Fruit fly (Drosophila melanogaster) whole organism, embryonic: ENCODE results near the gene CG5715.

Experiments used
- CG10654 ChIP-seq: fragments of 200-800 bp; sonication (Bioruptor generic); optimal IDR thresholded peaks from 2 replicates; lab custom pipeline; 2016; ENCODE audit warnings: missing biosample characterization, missing genetic modification characterization
- CG10959 ChIP-seq: fragments of 200-800 bp; sonication (Bioruptor generic); IDR thresholded peaks from 2 replicates; pipeline ENCODE4 v1.3.6; 2022; ENCODE audit warnings: missing biosample characterization, missing genetic modification characterization
- CG11695 ChIP-seq: fragments of 200-800 bp; sonication (Bioruptor generic); IDR thresholded peaks from 3 replicates; pipeline ENCODE4 v1.3.6; 2022; ENCODE audit warnings: missing biosample characterization, missing genetic modification characterization
- CG11696 ChIP-seq: fragments of 200-800 bp; sonication (Bioruptor generic); IDR thresholded peaks from 2 replicates; pipeline ENCODE4 v1.3.6; 2022; ENCODE audit warnings: missing biosample characterization, missing genetic modification characterization
- CG12391 ChIP-seq: fragments of 200-800 bp; sonication (Bioruptor generic); optimal IDR thresholded peaks from 3 replicates; lab custom pipeline; 2018; ENCODE audit warnings: missing biosample characterization, mild to moderate bottlenecking, missing genetic modification characterization, moderate library complexity
- CG14441 ChIP-seq: fragments of 200-800 bp; sonication (Bioruptor generic); IDR thresholded peaks from 2 replicates; pipeline ENCODE4 v1.3.6; 2022; ENCODE audit warnings: missing biosample characterization, missing genetic modification characterization
- CG14860 ChIP-seq: fragments of 200-800 bp; sonication (Bioruptor generic); IDR thresholded peaks from 3 replicates; pipeline ENCODE4 v1.3.6; 2022; ENCODE audit warnings: missing biosample characterization, missing genetic modification characterization; ENCODE audit not compliant: partially characterized antibody
- CG15269 ChIP-seq: fragments of 200-800 bp; sonication (Bioruptor generic); optimal IDR thresholded peaks from 2 replicates; lab custom pipeline; 2018; ENCODE audit warnings: missing biosample characterization, mild to moderate bottlenecking, missing genetic modification characterization, moderate library complexity
- CG16815 ChIP-seq: fragments of 200-800 bp; sonication (Bioruptor generic); optimal IDR thresholded peaks from 3 replicates; lab custom pipeline; 2017; ENCODE audit warnings: missing biosample characterization, mild to moderate bottlenecking, missing genetic modification characterization
- CG16863 ChIP-seq: fragments of 200-800 bp; sonication (Bioruptor generic); optimal IDR thresholded peaks from 3 replicates; lab custom pipeline; 2016; ENCODE audit warnings: missing biosample characterization, missing genetic modification characterization
- CG17568 ChIP-seq: fragments of 200-800 bp; sonication (Bioruptor generic); optimal IDR thresholded peaks from 2 replicates; lab custom pipeline; 2018; ENCODE audit warnings: missing biosample characterization, mild to moderate bottlenecking, missing genetic modification characterization, moderate library complexity
- CG18764 ChIP-seq: fragments of 200-800 bp; sonication (Bioruptor generic); optimal IDR thresholded peaks from 3 replicates; lab custom pipeline; 2016; ENCODE audit warnings: missing biosample characterization, missing genetic modification characterization
- CG34376 ChIP-seq: fragments of 200-800 bp; sonication (Bioruptor generic); optimal IDR thresholded peaks from 2 replicates; lab custom pipeline; 2018; ENCODE audit warnings: missing biosample characterization, mild to moderate bottlenecking, missing genetic modification characterization
- CG42726 ChIP-seq: fragments of 200-800 bp; sonication (Bioruptor generic); IDR thresholded peaks from 2 replicates; pipeline ENCODE4 v1.3.6; 2022; ENCODE audit warnings: missing biosample characterization, missing genetic modification characterization; ENCODE audit not compliant: partially characterized antibody
- CG4328 ChIP-seq: fragments of 200-800 bp; sonication (Bioruptor generic); optimal IDR thresholded peaks from 3 replicates; lab custom pipeline; 2017; ENCODE audit warnings: missing biosample characterization, missing genetic modification reagents, missing genetic modification characterization
- CG4360 ChIP-seq: fragments of 200-800 bp; sonication (Bioruptor generic); IDR thresholded peaks from 2 replicates; pipeline ENCODE4 v1.3.6; 2022; ENCODE audit warnings: missing biosample characterization, missing genetic modification characterization
- CG4730 ChIP-seq: fragments of 200-800 bp; sonication (Bioruptor generic); IDR thresholded peaks from 2 replicates; pipeline ENCODE4 v1.3.6; 2022; ENCODE audit warnings: missing biosample characterization, missing genetic modification characterization
- CG4854 ChIP-seq: fragments of 200-800 bp; sonication (Bioruptor generic); optimal IDR thresholded peaks from 2 replicates; lab custom pipeline; 2016; ENCODE audit warnings: missing biosample characterization, missing genetic modification characterization, inconsistent platforms
- CG5245 ChIP-seq: fragments of 200-800 bp; sonication (Bioruptor generic); optimal IDR thresholded peaks from 3 replicates; lab custom pipeline; 2016; ENCODE audit warnings: missing biosample characterization, missing genetic modification characterization
- CG7963 ChIP-seq: fragments of 200-800 bp; sonication (Bioruptor generic); IDR thresholded peaks from 3 replicates; pipeline ENCODE4 v1.3.6; 2022; ENCODE audit warnings: missing biosample characterization, missing genetic modification characterization; ENCODE audit not compliant: partially characterized antibody
- CG8924 ChIP-seq: fragments of 200-800 bp; optimal IDR thresholded peaks from 3 replicates; lab custom pipeline; 2019; ENCODE audit warnings: missing biosample characterization, mild to moderate bottlenecking, missing genetic modification characterization, moderate library complexity
- CTCF ChIP-seq: fragments of 200-800 bp; sonication (Bioruptor generic); optimal IDR thresholded peaks from 2 replicates; lab custom pipeline; 2017; ENCODE audit warnings: missing biosample characterization, mild to moderate bottlenecking, missing genetic modification characterization, moderate library complexity
- Doc3 ChIP-seq: fragments of 200-800 bp; sonication (Bioruptor generic); IDR thresholded peaks from 3 replicates; pipeline ENCODE4 v1.3.6; 2022; ENCODE audit warnings: missing biosample characterization, missing genetic modification characterization; ENCODE audit not compliant: partially characterized antibody
- E2f1 ChIP-seq: fragments of 200-800 bp; sonication (Bioruptor generic); IDR thresholded peaks from 2 replicates; pipeline ENCODE4 v1.3.6; 2022; ENCODE audit warnings: missing biosample characterization, missing genetic modification characterization
- H15 ChIP-seq: fragments of 200-800 bp; sonication (Bioruptor generic); IDR thresholded peaks from 3 replicates; pipeline ENCODE4 v1.3.6; 2022; ENCODE audit warnings: missing biosample characterization, missing genetic modification characterization
- HLH4C ChIP-seq: fragments of 200-800 bp; sonication (Bioruptor generic); IDR thresholded peaks from 3 replicates; pipeline ENCODE4 v1.3.6; 2022; ENCODE audit warnings: missing biosample characterization, missing genetic modification characterization; ENCODE audit not compliant: partially characterized antibody
- Hr3 ChIP-seq: fragments of 200-800 bp; sonication (Bioruptor generic); optimal IDR thresholded peaks from 3 replicates; lab custom pipeline; 2016; ENCODE audit warnings: missing biosample characterization, missing genetic modification characterization
- Hr51 ChIP-seq, 2 experiments: fragments of 200-800 bp; sonication (Bioruptor generic); optimal IDR thresholded peaks; 2 replicates in 1 of 2; 3 replicates in 1 of 2; lab custom pipeline; 2016 to 2018; ENCODE audit warnings: missing biosample characterization in 2 of 2, missing genetic modification characterization in 2 of 2, mild to moderate bottlenecking in 1 of 2, moderate library complexity in 1 of 2
- Hsf ChIP-seq: fragments of 200-800 bp; sonication (Bioruptor generic); optimal IDR thresholded peaks from 3 replicates; lab custom pipeline; 2016; ENCODE audit warnings: missing biosample characterization, missing genetic modification characterization
- Lpt ChIP-seq: fragments of >200 bp; optimal IDR thresholded peaks from 2 replicates; lab custom pipeline; 2018; ENCODE audit warnings: missing biosample characterization, missing genetic modification characterization
- Mrtf ChIP-seq: fragments of 200-800 bp; sonication (Bioruptor generic); IDR thresholded peaks from 3 replicates; pipeline ENCODE4 v1.3.6; 2022; ENCODE audit warnings: missing biosample characterization, missing genetic modification characterization
- PHDP ChIP-seq: fragments of 200-800 bp; sonication (Bioruptor generic); optimal IDR thresholded peaks from 3 replicates; lab custom pipeline; 2018; ENCODE audit warnings: missing biosample characterization, mild to moderate bottlenecking, missing genetic modification characterization, moderate library complexity
- Six4 ChIP-seq: fragments of 200-800 bp; sonication (Bioruptor generic); optimal IDR thresholded peaks from 2 replicates; lab custom pipeline; 2016; ENCODE audit warnings: missing biosample characterization, missing genetic modification characterization
- Xrp1 ChIP-seq: fragments of 200-800 bp; sonication (Bioruptor generic); IDR thresholded peaks from 2 replicates; pipeline ENCODE4 v1.3.6; 2022; ENCODE audit warnings: missing biosample characterization, missing genetic modification characterization
- bigmax ChIP-seq: fragments of 200-800 bp; sonication (Bioruptor generic); optimal IDR thresholded peaks from 2 replicates; lab custom pipeline; 2018; ENCODE audit warnings: missing biosample characterization, mild to moderate bottlenecking, missing genetic modification characterization
- chn ChIP-seq: fragments of 200-800 bp; sonication (Bioruptor generic); optimal IDR thresholded peaks from 2 replicates; lab custom pipeline; 2016; ENCODE audit warnings: missing biosample characterization, missing genetic modification characterization
- crc ChIP-seq: fragments of 200-800 bp; sonication (Bioruptor generic); optimal IDR thresholded peaks from 2 replicates; lab custom pipeline; 2016; ENCODE audit warnings: missing biosample characterization, missing genetic modification characterization
- dimm ChIP-seq: fragments of 200-800 bp; sonication (Bioruptor generic); IDR thresholded peaks from 2 replicates; pipeline ENCODE4 v1.3.6; 2022; ENCODE audit warnings: missing biosample characterization, missing genetic modification characterization
- dpn ChIP-seq, 2 experiments: fragments of 200-800 bp; sonication (Bioruptor generic); optimal IDR thresholded peaks; 3 replicates each; lab custom pipeline; 2016; ENCODE audit warnings: missing biosample characterization in 2 of 2, missing genetic modification characterization in 2 of 2
- ken ChIP-seq: fragments of 200-800 bp; sonication (Bioruptor generic); IDR thresholded peaks from 3 replicates; pipeline ENCODE4 v1.3.6; 2022; ENCODE audit warnings: missing biosample characterization, missing genetic modification characterization
- lilli ChIP-seq: fragments of 200-800 bp; sonication (Bioruptor generic); optimal IDR thresholded peaks from 3 replicates; lab custom pipeline; 2016; ENCODE audit warnings: missing biosample characterization, missing genetic modification characterization
- lola ChIP-seq, 3 experiments: fragments of >200 bp in 2 of 3; fragments of 200-800 bp in 1 of 3; sonication (Bioruptor generic) in 1 of 3; optimal IDR thresholded peaks; 2 replicates each; lab custom pipeline; 2017 to 2019; ENCODE audit warnings: missing biosample characterization in 3 of 3, missing genetic modification characterization in 3 of 3, mild to moderate bottlenecking in 1 of 3, moderate library complexity in 1 of 3
- onecut ChIP-seq: fragments of 200-800 bp; sonication (Bioruptor generic); IDR thresholded peaks from 2 replicates; pipeline ENCODE4 v1.3.6; 2022; ENCODE audit warnings: missing biosample characterization, missing genetic modification characterization
- phol ChIP-seq: fragments of 200-800 bp; sonication (Bioruptor generic); optimal IDR thresholded peaks from 3 replicates; lab custom pipeline; 2018; ENCODE audit warnings: missing biosample characterization, mild to moderate bottlenecking, missing genetic modification characterization, moderate library complexity
- pum ChIP-seq: fragments of 200-800 bp; sonication (Bioruptor generic); optimal IDR thresholded peaks from 2 replicates; lab custom pipeline; 2016; ENCODE audit warnings: missing biosample characterization, missing genetic modification characterization
- ro ChIP-seq: fragments of 200-800 bp; sonication (Bioruptor generic); IDR thresholded peaks from 2 replicates; pipeline ENCODE4 v1.3.6; 2022; ENCODE audit warnings: missing biosample characterization, missing genetic modification characterization
- sisA ChIP-seq: fragments of 200-800 bp; sonication (Bioruptor generic); IDR thresholded peaks from 2 replicates; pipeline ENCODE4 v1.3.6; 2022; ENCODE audit warnings: missing biosample characterization, missing genetic modification characterization
- tin ChIP-seq: fragments of 200-800 bp; sonication (Bioruptor generic); optimal IDR thresholded peaks from 3 replicates; lab custom pipeline; 2016; ENCODE audit warnings: missing biosample characterization, missing genetic modification characterization
- trem ChIP-seq: fragments of 200-800 bp; optimal IDR thresholded peaks from 3 replicates; lab custom pipeline; 2019; ENCODE audit warnings: missing biosample characterization, mild to moderate bottlenecking, missing genetic modification characterization, moderate library complexity
- z ChIP-seq: fragments of 200-800 bp; sonication (Bioruptor generic); IDR thresholded peaks from 3 replicates; pipeline ENCODE4 v1.3.6; 2022; ENCODE audit warnings: missing biosample characterization, missing genetic modification characterization

The CG5715 gene

DNA sequence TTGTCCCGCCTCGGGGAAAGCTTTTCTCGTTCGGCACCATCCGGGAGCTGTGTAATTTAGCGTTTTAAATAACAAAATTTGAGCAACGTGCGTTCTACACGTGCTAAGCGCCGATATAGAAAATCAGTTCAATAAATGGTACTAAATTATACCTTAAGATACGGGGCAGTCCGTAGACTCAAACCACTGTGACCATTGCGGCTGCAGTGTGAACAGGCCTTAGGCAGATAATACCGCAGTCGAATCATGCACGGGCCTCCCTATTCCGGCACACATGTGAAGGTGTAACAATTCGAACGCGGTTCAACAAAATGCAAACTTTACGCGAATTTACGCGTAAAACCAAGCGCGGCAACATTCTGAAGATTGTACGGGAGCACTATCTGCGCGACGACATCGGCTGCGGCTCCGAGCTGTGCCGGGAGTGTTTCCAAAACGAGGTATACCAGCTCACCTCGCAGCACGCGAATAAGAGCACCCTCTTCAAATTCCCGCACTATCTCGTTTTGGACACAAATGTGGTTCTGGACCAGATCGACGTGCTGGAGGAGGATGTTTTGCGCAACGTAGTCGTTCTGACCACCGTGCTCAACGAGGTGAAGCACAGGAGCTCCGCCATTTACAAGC lies 39.1 kb upstream of the CG5715 start, which contains the start of the genes Rrp5 and Dis3 (continued):
- no peak for TF ChIP-seq onecut
- no peak for TF ChIP-seq CG16863 (GFP tag; lab: Kevin White, UChicago)
- peak; percentile 13 for TF ChIP-seq chn
- peak; percentile 18; the same call in 1 of the 2 replicates for TF ChIP-seq CG10959
- TF ChIP-seq lola (GFP tag; optimal IDR thresholded peaks at IDR 0.05; lab: Kevin White, UChicago) = no peak
- peak; percentile 28 for TF ChIP-seq tin (GFP tag; lab: Kevin White, UChicago)
- TF ChIP-seq Doc3 (GFP tag; lab: Robert Waterston, UW) = no peak
- TF ChIP-seq lilli (GFP tag; lab: Kevin White, UChicago) = no peak
- 0 out of 2 replicates have a peak, but pooled peaks have one; percentile 22 for TF ChIP-seq E2f1 (GFP tag; lab: Robert Waterston, UW)
- TF ChIP-seq crc (GFP tag; lab: Kevin White, UChicago) = no peak
- TF ChIP-seq CG5245 (GFP tag; lab: Kevin White, UChicago) = no peak
- no peak for TF ChIP-seq pum (GFP tag; lab: Kevin White, UChicago)
- TF ChIP-seq phol (tag; lab: Kevin White, UChicago) = peak; percentile 74
- TF ChIP-seq CG7963 (GFP tag; lab: Robert Waterston, UW) = no peak
- TF ChIP-seq z = no peak; the same call in 2 of the 3 replicates
- TF ChIP-seq CG16815 = no peak
- TF ChIP-seq dimm (GFP tag; lab: Robert Waterston, UW) = no peak
- peak; percentile 58; the same call in 2 of the 3 replicates for TF ChIP-seq HLH4C
- no peak for TF ChIP-seq CG18764 (GFP tag; lab: Kevin White, UChicago)
- TF ChIP-seq Hr3 (GFP tag; lab: Kevin White, UChicago) = peak; percentile 15
- TF ChIP-seq CG4854 (GFP tag; lab: Kevin White, UChicago) = no peak
- TF ChIP-seq dpn (GFP tag; optimal IDR thresholded peaks at IDR 0.05; lab: Kevin White, UChicago) = no peak
- TF ChIP-seq Hr51 (GFP tag; optimal IDR thresholded peaks at IDR 0.05; lab: Kevin White, UChicago) = peak in 1 of 2 experiments; percentile 22
- TF ChIP-seq Mrtf = peak; percentile 42; the same call in 1 of the 3 replicates
- no peak for TF ChIP-seq Lpt (GFP tag; lab: Kevin White, UChicago)
- no peak for TF ChIP-seq CG4360 (GFP tag; lab: Robert Waterston, UW)
- TF ChIP-seq CG10654 (GFP tag; lab: Kevin White, UChicago) = no peak
- TF ChIP-seq Six4 (GFP tag; lab: Kevin White, UChicago) = no peak
- peak; percentile 40 for TF ChIP-seq Hsf (GFP tag; lab: Kevin White, UChicago)
- TF ChIP-seq CG12391 = no peak
- peak; percentile 28; the same call in 1 of the 2 replicates for TF ChIP-seq Xrp1
- TF ChIP-seq CG34376 = no peak
- peak; percentile 29 for TF ChIP-seq bigmax (GFP tag; lab: Kevin White, UChicago)
- no peak for TF ChIP-seq CG8924 (tag; lab: Kevin White, UChicago)
- peak; percentile 81 for TF ChIP-seq ken (GFP tag; lab: Robert Waterston, UW)
- 0 out of 3 replicates have a peak, but pooled peaks have one; percentile 20 for TF ChIP-seq CG14860 (GFP tag; lab: Robert Waterston, UW)
- no peak for TF ChIP-seq CG4730 (GFP tag; lab: Robert Waterston, UW)
- TF ChIP-seq CG11696 = no peak
- peak; percentile 82 for TF ChIP-seq trem (tag; lab: Kevin White, UChicago)
- TF ChIP-seq CG14441 (GFP tag; lab: Robert Waterston, UW) = peak; percentile 30; the same call in 1 of the 2 replicates
- 0 out of 2 replicates have a peak, but pooled peaks have one; percentile 65 for TF ChIP-seq CG42726
- no peak for TF ChIP-seq CTCF
- no peak for TF ChIP-seq CG17568 (GFP tag; lab: Kevin White, UChicago)
- peak; percentile 57 for TF ChIP-seq sisA (GFP tag; lab: Robert Waterston, UW)
- TF ChIP-seq CG11695 (GFP tag; lab: Robert Waterston, UW) = no peak
- 0 out of 3 replicates have a peak, but pooled peaks have one; percentile 35 for TF ChIP-seq H15 (GFP tag; lab: Robert Waterston, UW)
- no peak for TF ChIP-seq PHDP (tag; lab: Kevin White, UChicago)
- no peak for TF ChIP-seq CG4328
- no peak for TF ChIP-seq CG15269 (tag; lab: Kevin White, UChicago)
- no peak for TF ChIP-seq ro (GFP tag; lab: Robert Waterston, UW)
